Fruit fly (Drosophila melanogaster) whole organism: ENCODE measurements around the gene spz.

Experiments
- CG8478 ChIP-seq: fragments of >200 bp; optimal IDR thresholded peaks from 2 replicates; lab custom pipeline; 2018; ENCODE audit warnings: inconsistent platforms
- Dll ChIP-seq: fragments of >200 bp; optimal IDR thresholded peaks from 2 replicates; lab custom pipeline; 2017
- pan ChIP-seq: fragments of >200 bp; optimal IDR thresholded peaks from 2 replicates; lab custom pipeline; 2017
- psq ChIP-seq: fragments of >200 bp; optimal IDR thresholded peaks from 2 replicates; lab custom pipeline; 2017
- usp ChIP-seq: fragments of >200 bp; optimal IDR thresholded peaks from 2 replicates; lab custom pipeline; 2017; ENCODE audit warnings: missing biosample characterization, missing genetic modification characterization, mixed read lengths

dm6 chr3R:27069201-27069600 lies 669 bp downstream of the spz start:
- TF ChIP-seq psq (lab: Kevin White, UChicago) (no peak), usp (GFP tag; lab: Kevin White, UChicago) (no peak), CG8478 (lab: Kevin White, UChicago) (no peak), Dll (no peak), pan (no peak)
